Fruit fly (Drosophila melanogaster) whole organism, embryonic: ENCODE data around the gene CG9166.

ENCODE experiments used
- Atf-2 ChIP-seq: fragments of 200-800 bp; sonication (Bioruptor generic); optimal IDR thresholded peaks from 2 replicates; lab custom pipeline; 2016; ENCODE audit warnings: missing biosample characterization, missing genetic modification characterization
- Awh ChIP-seq: fragments of 200-800 bp; sonication (Bioruptor generic); IDR thresholded peaks from 2 replicates; pipeline ENCODE4, ENCODE4 v1.3.6; 2022; ENCODE audit warnings: missing biosample characterization, missing genetic modification characterization
- Bgb ChIP-seq: fragments of 200-800 bp; sonication (Bioruptor generic); IDR thresholded peaks from 2 replicates; pipeline ENCODE4 v1.3.6; 2022; ENCODE audit warnings: missing biosample characterization, missing genetic modification characterization; ENCODE audit not compliant: partially characterized antibody
- CG12391 ChIP-seq: fragments of 200-800 bp; sonication (Bioruptor generic); optimal IDR thresholded peaks from 3 replicates; lab custom pipeline; 2018; ENCODE audit warnings: missing biosample characterization, mild to moderate bottlenecking, missing genetic modification characterization, moderate library complexity
- CG12744 ChIP-seq: fragments of 200-800 bp; sonication (Bioruptor generic); optimal IDR thresholded peaks from 2 replicates; lab custom pipeline; 2016; ENCODE audit warnings: missing biosample characterization, missing genetic modification characterization
- CG12769 ChIP-seq: fragments of 200-800 bp; sonication (Bioruptor generic); optimal IDR thresholded peaks from 2 replicates; lab custom pipeline; 2019; ENCODE audit warnings: missing biosample characterization, mild to moderate bottlenecking, missing genetic modification characterization, moderate library complexity
- CG15011 ChIP-seq: fragments of 200-800 bp; sonication (Bioruptor generic); optimal IDR thresholded peaks from 3 replicates; lab custom pipeline; 2018; ENCODE audit warnings: missing biosample characterization, mild to moderate bottlenecking, missing genetic modification characterization
- CG15601 ChIP-seq: fragments of 200-800 bp; sonication (Bioruptor generic); optimal IDR thresholded peaks from 3 replicates; lab custom pipeline; 2019; ENCODE audit warnings: missing biosample characterization, mild to moderate bottlenecking, missing genetic modification characterization, moderate library complexity
- CG2129 ChIP-seq: fragments of 200-800 bp; sonication (Bioruptor generic); IDR thresholded peaks from 2 replicates; pipeline ENCODE4 v1.3.6; 2022; ENCODE audit warnings: missing biosample characterization, missing genetic modification characterization; ENCODE audit not compliant: partially characterized antibody
- CG2202 ChIP-seq: fragments of 200-800 bp; sonication (Bioruptor generic); optimal IDR thresholded peaks from 2 replicates; lab custom pipeline; 2018; ENCODE audit warnings: missing biosample characterization, mild to moderate bottlenecking, missing genetic modification characterization
- CG2678 ChIP-seq: fragments of 200-800 bp; sonication (Bioruptor generic); optimal IDR thresholded peaks from 3 replicates; lab custom pipeline; 2019; ENCODE audit warnings: missing biosample characterization, mild to moderate bottlenecking, missing genetic modification characterization, moderate library complexity
- CG2712 ChIP-seq: fragments of 200-800 bp; optimal IDR thresholded peaks from 3 replicates; lab custom pipeline; 2019; ENCODE audit warnings: missing biosample characterization, mild to moderate bottlenecking, missing genetic modification characterization, moderate library complexity
- CG3065 ChIP-seq: fragments of 200-800 bp; sonication (Bioruptor generic); optimal IDR thresholded peaks from 2 replicates; lab custom pipeline; 2016; ENCODE audit warnings: missing biosample characterization, missing genetic modification characterization
- CG5245 ChIP-seq: fragments of 200-800 bp; sonication (Bioruptor generic); optimal IDR thresholded peaks from 3 replicates; lab custom pipeline; 2016; ENCODE audit warnings: missing biosample characterization, missing genetic modification characterization
- CG6791 ChIP-seq: fragments of 200-800 bp; sonication (Bioruptor generic); IDR thresholded peaks from 3 replicates; pipeline ENCODE4 v1.3.6; 2022; ENCODE audit warnings: missing biosample characterization, missing genetic modification characterization; ENCODE audit not compliant: partially characterized antibody
- CG7556 ChIP-seq: fragments of 200-800 bp; sonication (Bioruptor generic); optimal IDR thresholded peaks from 2 replicates; lab custom pipeline; 2017; ENCODE audit warnings: missing biosample characterization, mild to moderate bottlenecking, missing genetic modification characterization
- CG7786 ChIP-seq: fragments of 200-800 bp; sonication (Bioruptor generic); optimal IDR thresholded peaks from 2 replicates; lab custom pipeline; 2016; ENCODE audit warnings: missing biosample characterization, missing genetic modification characterization
- CG9609 ChIP-seq: fragments of 200-800 bp; sonication (Bioruptor generic); optimal IDR thresholded peaks from 3 replicates; lab custom pipeline; 2016; ENCODE audit warnings: missing biosample characterization, missing genetic modification characterization
- Dbx ChIP-seq: fragments of 200-800 bp; sonication (Bioruptor generic); IDR thresholded peaks from 3 replicates; pipeline ENCODE4 v1.3.6; 2022; ENCODE audit warnings: missing biosample characterization, missing genetic modification characterization
- Dek ChIP-seq: fragments of 200-800 bp; sonication (Bioruptor generic); optimal IDR thresholded peaks from 3 replicates; lab custom pipeline; 2019; ENCODE audit warnings: missing biosample characterization, mild to moderate bottlenecking, missing genetic modification characterization, moderate library complexity
- Drgx ChIP-seq: fragments of 200-800 bp; sonication (Bioruptor generic); IDR thresholded peaks from 2 replicates; pipeline ENCODE4 v1.3.6; 2022; ENCODE audit warnings: missing biosample characterization, missing genetic modification characterization
- E2f1 ChIP-seq: fragments of 200-800 bp; sonication (Bioruptor generic); IDR thresholded peaks from 2 replicates; pipeline ENCODE4 v1.3.6; 2022; ENCODE audit warnings: missing biosample characterization, missing genetic modification characterization
- Hey ChIP-seq: fragments of 200-800 bp; sonication (Bioruptor generic); optimal IDR thresholded peaks from 3 replicates; lab custom pipeline; 2018; ENCODE audit warnings: missing biosample characterization, mild to moderate bottlenecking, missing genetic modification characterization
- Hr39 ChIP-seq: fragments of >200 bp; optimal IDR thresholded peaks from 2 replicates; lab custom pipeline; 2017
- Kr ChIP-seq: fragments of 200-800 bp; sonication (Bioruptor generic); optimal IDR thresholded peaks from 2 replicates; lab custom pipeline; 2017; ENCODE audit warnings: missing biosample characterization, mild to moderate bottlenecking, missing genetic modification characterization
- MESR4 ChIP-seq: fragments of 200-800 bp; sonication (Bioruptor generic); optimal IDR thresholded peaks from 2 replicates; lab custom pipeline; 2018; ENCODE audit warnings: missing biosample characterization, mild to moderate bottlenecking, missing genetic modification characterization, moderate library complexity
- Neu2 ChIP-seq: fragments of 200-800 bp; sonication (Bioruptor generic); optimal IDR thresholded peaks from 3 replicates; lab custom pipeline; 2016; ENCODE audit warnings: missing biosample characterization, missing genetic modification characterization, borderline replicate concordance
- Oaz ChIP-seq: fragments of 200-800 bp; sonication (Bioruptor generic); IDR thresholded peaks from 2 replicates; pipeline ENCODE4 v1.3.6; 2022; ENCODE audit warnings: missing biosample characterization, missing genetic modification characterization
- Oli ChIP-seq: fragments of 200-800 bp; sonication (Bioruptor generic); optimal IDR thresholded peaks from 2 replicates; lab custom pipeline; 2018; ENCODE audit warnings: missing biosample characterization, mild to moderate bottlenecking, missing genetic modification characterization, moderate library complexity
- Optix ChIP-seq: fragments of 200-800 bp; sonication (Bioruptor generic); IDR thresholded peaks from 3 replicates; pipeline ENCODE4 v1.3.6; 2022; ENCODE audit warnings: missing biosample characterization, missing genetic modification characterization
- PHDP ChIP-seq: fragments of 200-800 bp; sonication (Bioruptor generic); optimal IDR thresholded peaks from 3 replicates; lab custom pipeline; 2018; ENCODE audit warnings: missing biosample characterization, mild to moderate bottlenecking, missing genetic modification characterization, moderate library complexity
- Ptx1 ChIP-seq: fragments of 200-800 bp; sonication (Bioruptor generic); IDR thresholded peaks from 2 replicates; pipeline ENCODE4 v1.3.6; 2022; ENCODE audit warnings: missing biosample characterization, missing genetic modification characterization
- Scr ChIP-seq: fragments of 200-800 bp; sonication (Bioruptor generic); IDR thresholded peaks from 2 replicates; pipeline ENCODE4 v1.3.6; 2022; ENCODE audit warnings: missing biosample characterization, missing genetic modification characterization; ENCODE audit not compliant: partially characterized antibody
- Sin3A ChIP-seq: fragments of >200 bp; optimal IDR thresholded peaks from 2 replicates; lab custom pipeline; 2018
- TFAM ChIP-seq: fragments of 200-800 bp; sonication (Bioruptor generic); optimal IDR thresholded peaks from 2 replicates; lab custom pipeline; 2017; ENCODE audit warnings: missing biosample characterization, missing genetic modification characterization, inconsistent platforms
- Taf1 ChIP-seq: fragments of 200-800 bp; sonication (Bioruptor generic); IDR thresholded peaks from 2 replicates; pipeline ENCODE4 v1.3.6; 2022; ENCODE audit warnings: missing biosample characterization, missing genetic modification characterization
- YL-1 ChIP-seq: fragments of 200-800 bp; sonication (Bioruptor generic); optimal IDR thresholded peaks from 3 replicates; lab custom pipeline; 2017; ENCODE audit warnings: missing biosample characterization, mild to moderate bottlenecking, missing genetic modification characterization
- ara ChIP-seq: fragments of 200-800 bp; sonication (Bioruptor generic); IDR thresholded peaks from 2 replicates; pipeline ENCODE4 v1.3.6; 2022; ENCODE audit warnings: missing biosample characterization, missing genetic modification characterization
- corto ChIP-seq: fragments of 200-800 bp; sonication (Bioruptor generic); optimal IDR thresholded peaks from 2 replicates; lab custom pipeline; 2016; ENCODE audit warnings: missing biosample characterization, mild to moderate bottlenecking, missing genetic modification characterization, moderate library complexity
- dm ChIP-seq: fragments of 200-800 bp; sonication (Bioruptor generic); optimal IDR thresholded peaks from 3 replicates; lab custom pipeline; 2016; ENCODE audit warnings: missing biosample characterization, missing genetic modification characterization
- eve ChIP-seq, 2 experiments: fragments of >200 bp; optimal IDR thresholded peaks; 2 replicates each; lab custom pipeline; 2017; ENCODE audit warnings: missing biosample characterization in 2 of 2, missing genetic modification characterization in 2 of 2
- gcm ChIP-seq: fragments of 200-800 bp; sonication (Bioruptor generic); optimal IDR thresholded peaks from 2 replicates; lab custom pipeline; 2019; ENCODE audit warnings: missing biosample characterization, mild to moderate bottlenecking, missing genetic modification characterization, moderate library complexity
- grn ChIP-seq: fragments of 200-800 bp; sonication (Bioruptor generic); optimal IDR thresholded peaks from 3 replicates; lab custom pipeline; 2017; ENCODE audit warnings: missing biosample characterization, missing genetic modification characterization
- h ChIP-seq: fragments of >200 bp; optimal IDR thresholded peaks from 2 replicates; lab custom pipeline; 2017
- hbn ChIP-seq: fragments of 200-800 bp; sonication (Bioruptor generic); IDR thresholded peaks from 2 replicates; pipeline ENCODE4 v1.3.6; 2022; ENCODE audit warnings: missing biosample characterization, missing genetic modification characterization; ENCODE audit not compliant: partially characterized antibody
- lilli ChIP-seq: fragments of 200-800 bp; sonication (Bioruptor generic); optimal IDR thresholded peaks from 3 replicates; lab custom pipeline; 2016; ENCODE audit warnings: missing biosample characterization, missing genetic modification characterization
- nerfin-2 ChIP-seq: fragments of 200-800 bp; sonication (Bioruptor generic); IDR thresholded peaks from 2 replicates; pipeline ENCODE4 v1.3.6; 2022; ENCODE audit warnings: missing biosample characterization, missing genetic modification characterization; ENCODE audit not compliant: partially characterized antibody
- nmo ChIP-seq: fragments of 200-800 bp; sonication (Bioruptor generic); optimal IDR thresholded peaks from 2 replicates; lab custom pipeline; 2018; ENCODE audit warnings: missing biosample characterization, mild to moderate bottlenecking, missing genetic modification characterization, moderate library complexity
- onecut ChIP-seq: fragments of 200-800 bp; sonication (Bioruptor generic); IDR thresholded peaks from 2 replicates; pipeline ENCODE4 v1.3.6; 2022; ENCODE audit warnings: missing biosample characterization, missing genetic modification characterization
- org-1 ChIP-seq: fragments of 200-800 bp; sonication (Bioruptor generic); optimal IDR thresholded peaks from 2 replicates; lab custom pipeline; 2017; ENCODE audit warnings: missing biosample characterization, missing genetic modification characterization
- sob ChIP-seq: fragments of 200-800 bp; sonication (Bioruptor generic); IDR thresholded peaks from 2 replicates; pipeline ENCODE4 v1.3.6; 2022; ENCODE audit warnings: missing biosample characterization, missing genetic modification characterization
- tna ChIP-seq: fragments of 200-800 bp; sonication (Bioruptor generic); IDR thresholded peaks from 2 replicates; pipeline ENCODE4 v1.3.6; 2022; ENCODE audit warnings: missing biosample characterization, missing genetic modification characterization; ENCODE audit not compliant: partially characterized antibody
- trem ChIP-seq: fragments of 200-800 bp; optimal IDR thresholded peaks from 3 replicates; lab custom pipeline; 2019; ENCODE audit warnings: missing biosample characterization, mild to moderate bottlenecking, missing genetic modification characterization, moderate library complexity

CG9166 gene

dm6 chr3L:1329724-1330123 lies 21.2 kb upstream of the CG9166 start, which contains the start of gene ND-ACP (continued):
- TF ChIP-seq Dbx (GFP tag; lab: Robert Waterston, UW) = no peak
- TF ChIP-seq CG15011 (GFP tag; lab: Kevin White, UChicago) = no peak
- no peak for TF ChIP-seq nerfin-2 (GFP tag; lab: Robert Waterston, UW)
- TF ChIP-seq Oli (tag; lab: Kevin White, UChicago) = no peak
- TF ChIP-seq Optix = no peak
- no peak for TF ChIP-seq tna (GFP tag; lab: Robert Waterston, UW)
- TF ChIP-seq CG7786 (GFP tag; lab: Kevin White, UChicago) = no peak
- TF ChIP-seq grn (GFP tag; lab: Kevin White, UChicago) = no peak
- TF ChIP-seq h (lab: Kevin White, UChicago) = no peak
- no peak for TF ChIP-seq CG3065
- TF ChIP-seq Oaz (GFP tag; lab: Robert Waterston, UW) = no peak
- no peak for TF ChIP-seq E2f1 (GFP tag; lab: Robert Waterston, UW)
- TF ChIP-seq lilli (GFP tag; lab: Kevin White, UChicago) = no peak
- TF ChIP-seq CG6791 (GFP tag; lab: Robert Waterston, UW) = no peak
- peak; percentile 2 for TF ChIP-seq CG12391 (tag; lab: Kevin White, UChicago)
- TF ChIP-seq CG2678 (tag; lab: Kevin White, UChicago) = no peak
- TF ChIP-seq CG12744 (GFP tag; lab: Kevin White, UChicago) = no peak
- TF ChIP-seq Scr = no peak
- no peak for TF ChIP-seq Bgb
- no peak for TF ChIP-seq Atf-2 (GFP tag; lab: Kevin White, UChicago)
- peak; percentile 93 for TF ChIP-seq MESR4 (GFP tag; lab: Kevin White, UChicago)
- no peak for TF ChIP-seq CG7556 (GFP tag; lab: Kevin White, UChicago)
- TF ChIP-seq Ptx1 (GFP tag; lab: Robert Waterston, UW) = no peak
- TF ChIP-seq corto (GFP tag; lab: Kevin White, UChicago) = no peak
- no peak for TF ChIP-seq TFAM
- no peak for TF ChIP-seq Drgx (GFP tag; lab: Robert Waterston, UW)
- no peak for TF ChIP-seq dm (GFP tag; lab: Kevin White, UChicago)
- TF ChIP-seq CG2712 (tag; lab: Kevin White, UChicago) = no peak
- TF ChIP-seq CG2129 (GFP tag; lab: Robert Waterston, UW) = no peak
- TF ChIP-seq CG9609 (GFP tag; lab: Kevin White, UChicago) = no peak
- no peak for TF ChIP-seq CG5245 (GFP tag; lab: Kevin White, UChicago)
- TF ChIP-seq ara (GFP tag; lab: Robert Waterston, UW) = no peak
- peak; percentile 72 for TF ChIP-seq trem (tag; lab: Kevin White, UChicago)
- TF ChIP-seq gcm (GFP tag; lab: Kevin White, UChicago) = no peak
- TF ChIP-seq PHDP (tag; lab: Kevin White, UChicago) = no peak
- TF ChIP-seq eve (GFP tag; optimal IDR thresholded peaks at IDR 0.05; lab: Kevin White, UChicago) = no peak
- no peak for TF ChIP-seq Awh (GFP tag; lab: Robert Waterston, UW)
- TF ChIP-seq Taf1 = no peak
- no peak for TF ChIP-seq sob
- TF ChIP-seq CG15601 (tag; lab: Kevin White, UChicago) = no peak
- TF ChIP-seq Kr (GFP tag; lab: Kevin White, UChicago) = no peak
- no peak for TF ChIP-seq org-1 (GFP tag; lab: Kevin White, UChicago)
- TF ChIP-seq CG12769 = no peak
- peak; percentile 78 for TF ChIP-seq Sin3A (lab: Kevin White, UChicago)
- no peak for TF ChIP-seq Hr39 (lab: Kevin White, UChicago)
- no peak for TF ChIP-seq Neu2 (GFP tag; lab: Kevin White, UChicago)
- no peak for TF ChIP-seq hbn (GFP tag; lab: Robert Waterston, UW)
- no peak for TF ChIP-seq CG2202 (tag; lab: Kevin White, UChicago)
- TF ChIP-seq YL-1 (GFP tag; lab: Kevin White, UChicago) = peak; percentile 75
- TF ChIP-seq onecut (GFP tag; lab: Robert Waterston, UW) = no peak
- no peak for TF ChIP-seq Hey (tag; lab: Kevin White, UChicago)
- TF ChIP-seq Dek (tag; lab: Kevin White, UChicago) = no peak
- peak; percentile 15 for TF ChIP-seq nmo (GFP tag; lab: Kevin White, UChicago)
